Fruit fly (Drosophila melanogaster) whole organism: Measurements from ENCODE around the gene CG11369.

Experiments used
- CG8478 ChIP-seq: fragments of >200 bp; optimal IDR thresholded peaks from 2 replicates; lab custom pipeline; 2018; ENCODE audit warnings: inconsistent platforms
- Dll ChIP-seq: fragments of >200 bp; optimal IDR thresholded peaks from 2 replicates; lab custom pipeline; 2017
- EcR ChIP-seq, 2 experiments: fragments of >200 bp; optimal IDR thresholded peaks; 2 replicates each; lab custom pipeline; 2017; ENCODE audit warnings: missing biosample characterization in 2 of 2, missing genetic modification characterization in 2 of 2, missing genetic modification reagents in 2 of 2
- pan ChIP-seq: fragments of >200 bp; optimal IDR thresholded peaks from 2 replicates; lab custom pipeline; 2017
- psq ChIP-seq: fragments of >200 bp; optimal IDR thresholded peaks from 2 replicates; lab custom pipeline; 2017
- usp ChIP-seq: fragments of >200 bp; optimal IDR thresholded peaks from 2 replicates; lab custom pipeline; 2017; ENCODE audit warnings: missing biosample characterization, missing genetic modification characterization, mixed read lengths

DNA sequence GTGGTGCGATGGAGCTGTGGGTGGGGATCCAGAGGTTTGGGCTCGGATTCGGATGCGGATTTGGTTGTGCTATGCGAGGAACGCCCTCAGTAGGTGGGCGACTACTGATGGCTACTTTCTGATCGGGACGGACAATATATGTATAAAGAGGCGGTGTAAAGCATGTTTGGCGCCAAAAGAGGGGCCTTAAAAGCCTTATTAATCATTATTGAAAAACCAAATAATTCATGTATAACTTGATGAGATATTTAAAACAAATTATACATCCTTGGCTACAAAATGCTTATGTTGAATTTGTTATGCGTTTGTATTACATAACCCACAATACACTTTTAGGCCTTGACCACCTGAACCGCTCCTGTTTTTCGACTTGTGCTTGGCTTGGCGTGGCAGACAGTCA lies 14.2 kb upstream of the CG11369 start:
- TF ChIP-seq pan (no peak), CG8478 (lab: Kevin White, UChicago) (no peak), psq (lab: Kevin White, UChicago) (no peak), EcR (GFP tag; optimal IDR thresholded peaks at IDR 0.05; lab: Kevin White, UChicago) (no peak), usp (GFP tag; lab: Kevin White, UChicago) (no peak), Dll (lab: Kevin White, UChicago) (no peak)
